Fruit fly (Drosophila melanogaster) whole organism, embryonic: ENCODE data around the gene Lon.

Experiments
- Abd-B ChIP-seq: fragments of 200-800 bp; sonication (Bioruptor generic); optimal IDR thresholded peaks from 2 replicates; lab custom pipeline; 2018; ENCODE audit warnings: missing biosample characterization, mild to moderate bottlenecking, missing genetic modification characterization, moderate library complexity
- Antp ChIP-seq: fragments of 200-800 bp; sonication (Bioruptor generic); optimal IDR thresholded peaks from 3 replicates; lab custom pipeline; 2016; ENCODE audit warnings: missing biosample characterization, missing genetic modification characterization
- Bgb ChIP-seq: fragments of 200-800 bp; sonication (Bioruptor generic); IDR thresholded peaks from 2 replicates; pipeline ENCODE4 v1.3.6; 2022; ENCODE audit warnings: missing biosample characterization, missing genetic modification characterization; ENCODE audit not compliant: partially characterized antibody
- Bteb2 ChIP-seq: fragments of 200-800 bp; sonication (Bioruptor generic); optimal IDR thresholded peaks from 2 replicates; lab custom pipeline; 2016; ENCODE audit warnings: missing biosample characterization, missing genetic modification characterization
- CG10147 ChIP-seq: fragments of 200-800 bp; sonication (Bioruptor generic); optimal IDR thresholded peaks from 2 replicates; lab custom pipeline; 2019; ENCODE audit warnings: missing biosample characterization, mild to moderate bottlenecking, missing genetic modification characterization, moderate library complexity
- CG1024 ChIP-seq: fragments of 200-800 bp; sonication (Bioruptor generic); IDR thresholded peaks from 2 replicates; pipeline ENCODE4 v1.3.6; 2022; ENCODE audit warnings: missing biosample characterization, missing genetic modification characterization
- CG11695 ChIP-seq: fragments of 200-800 bp; sonication (Bioruptor generic); IDR thresholded peaks from 3 replicates; pipeline ENCODE4 v1.3.6; 2022; ENCODE audit warnings: missing biosample characterization, missing genetic modification characterization
- CG12659 ChIP-seq: fragments of 200-800 bp; sonication (Bioruptor generic); optimal IDR thresholded peaks from 3 replicates; lab custom pipeline; 2017; ENCODE audit warnings: mild to moderate bottlenecking, missing biosample characterization, missing genetic modification reagents, missing genetic modification characterization
- CG12769 ChIP-seq: fragments of 200-800 bp; sonication (Bioruptor generic); optimal IDR thresholded peaks from 2 replicates; lab custom pipeline; 2019; ENCODE audit warnings: missing biosample characterization, mild to moderate bottlenecking, missing genetic modification characterization, moderate library complexity
- CG12942 ChIP-seq: fragments of 200-800 bp; sonication (Bioruptor generic); optimal IDR thresholded peaks from 3 replicates; lab custom pipeline; 2016; ENCODE audit warnings: missing biosample characterization, missing genetic modification characterization
- CG13624 ChIP-seq: fragments of 200-800 bp; sonication (Bioruptor generic); optimal IDR thresholded peaks from 2 replicates; lab custom pipeline; 2016; ENCODE audit warnings: missing biosample characterization, missing genetic modification characterization
- CG14667 ChIP-seq: fragments of 200-800 bp; sonication (Bioruptor generic); IDR thresholded peaks from 2 replicates; pipeline ENCODE4 v1.3.6; 2022; ENCODE audit warnings: missing biosample characterization, missing genetic modification characterization
- CG14965 ChIP-seq: fragments of 200-800 bp; sonication (Bioruptor generic); optimal IDR thresholded peaks from 2 replicates; lab custom pipeline; 2016; ENCODE audit warnings: missing biosample characterization, missing genetic modification characterization, borderline replicate concordance
- CG15514 ChIP-seq: fragments of 200-800 bp; sonication (Bioruptor generic); optimal IDR thresholded peaks from 3 replicates; lab custom pipeline; 2017; ENCODE audit warnings: missing biosample characterization, missing genetic modification characterization, mild to moderate bottlenecking, moderate library complexity, missing genetic modification reagents
- CG1647 ChIP-seq: fragments of 200-800 bp; sonication (Bioruptor generic); optimal IDR thresholded peaks from 3 replicates; lab custom pipeline; 2016; ENCODE audit warnings: missing biosample characterization, missing genetic modification characterization
- CG16779 ChIP-seq: fragments of 200-800 bp; sonication (Bioruptor generic); IDR thresholded peaks from 2 replicates; pipeline ENCODE4 v1.3.6; 2022; ENCODE audit warnings: missing biosample characterization, missing genetic modification characterization
- CG17361 ChIP-seq: fragments of 200-800 bp; sonication (Bioruptor generic); IDR thresholded peaks from 3 replicates; pipeline ENCODE4 v1.3.6; 2022; ENCODE audit warnings: missing biosample characterization, missing genetic modification characterization
- CG2712 ChIP-seq: fragments of 200-800 bp; optimal IDR thresholded peaks from 3 replicates; lab custom pipeline; 2019; ENCODE audit warnings: missing biosample characterization, mild to moderate bottlenecking, missing genetic modification characterization, moderate library complexity
- CG2875 ChIP-seq: fragments of 200-800 bp; sonication (Bioruptor generic); optimal IDR thresholded peaks from 2 replicates; lab custom pipeline; 2017; ENCODE audit warnings: missing biosample characterization, mild to moderate bottlenecking, missing genetic modification characterization, missing genetic modification reagents
- CG31224 ChIP-seq: fragments of 200-800 bp; sonication (Bioruptor generic); IDR thresholded peaks from 2 replicates; pipeline ENCODE4 v1.3.6; 2022; ENCODE audit warnings: missing biosample characterization, missing genetic modification characterization
- CG32532 ChIP-seq: fragments of 200-800 bp; sonication (Bioruptor generic); IDR thresholded peaks from 2 replicates; pipeline ENCODE4 v1.3.6; 2022; ENCODE audit warnings: missing biosample characterization, missing genetic modification characterization
- CG3407 ChIP-seq: fragments of 200-800 bp; sonication (Bioruptor generic); optimal IDR thresholded peaks from 2 replicates; lab custom pipeline; 2018; ENCODE audit warnings: missing biosample characterization, mild to moderate bottlenecking, missing genetic modification characterization
- CG34376 ChIP-seq: fragments of 200-800 bp; sonication (Bioruptor generic); optimal IDR thresholded peaks from 2 replicates; lab custom pipeline; 2018; ENCODE audit warnings: missing biosample characterization, mild to moderate bottlenecking, missing genetic modification characterization
- CG5180 ChIP-seq: fragments of 200-800 bp; sonication (Bioruptor generic); optimal IDR thresholded peaks from 3 replicates; lab custom pipeline; 2017; ENCODE audit warnings: missing biosample characterization, missing genetic modification characterization, mild to moderate bottlenecking, moderate library complexity, missing genetic modification reagents
- CG7357 ChIP-seq: fragments of 200-800 bp; sonication (Bioruptor generic); IDR thresholded peaks from 3 replicates; pipeline ENCODE4 v1.3.6; 2022; ENCODE audit warnings: missing biosample characterization, missing genetic modification characterization
- CG8281 ChIP-seq: fragments of 200-800 bp; sonication (Bioruptor generic); optimal IDR thresholded peaks from 2 replicates; lab custom pipeline; 2018; ENCODE audit warnings: missing biosample characterization, mild to moderate bottlenecking, missing genetic modification characterization, moderate library complexity
- CG9609 ChIP-seq: fragments of 200-800 bp; sonication (Bioruptor generic); optimal IDR thresholded peaks from 3 replicates; lab custom pipeline; 2016; ENCODE audit warnings: missing biosample characterization, missing genetic modification characterization
- CG9932 ChIP-seq: fragments of 200-800 bp; sonication (Bioruptor generic); IDR thresholded peaks from 2 replicates; pipeline ENCODE4 v1.3.6; 2022; ENCODE audit warnings: missing biosample characterization, missing genetic modification characterization
- D19A ChIP-seq: fragments of 200-800 bp; optimal IDR thresholded peaks from 3 replicates; lab custom pipeline; 2019; ENCODE audit warnings: missing biosample characterization, mild to moderate bottlenecking, missing genetic modification characterization, moderate library complexity
- Dll ChIP-seq: fragments of 200-800 bp; sonication (Bioruptor generic); IDR thresholded peaks from 4 replicates; pipeline ENCODE4 v1.3.6; 2022; ENCODE audit warnings: missing biosample characterization, missing genetic modification characterization; ENCODE audit not compliant: partially characterized antibody
- Eip74EF ChIP-seq, 2 experiments: fragments of 200-800 bp in 1 of 2; fragments of >200 bp in 1 of 2; sonication (Bioruptor generic) in 1 of 2; optimal IDR thresholded peaks; 2 replicates each; lab custom pipeline; 2017 to 2019; ENCODE audit warnings: missing biosample characterization in 2 of 2, missing genetic modification characterization in 2 of 2, mild to moderate bottlenecking in 1 of 2, moderate library complexity in 1 of 2
- Gug ChIP-seq: fragments of 200-800 bp; sonication (Bioruptor generic); IDR thresholded peaks from 4 replicates; pipeline ENCODE4 v1.3.6; 2022; ENCODE audit warnings: missing biosample characterization, missing genetic modification characterization
- HLH54F ChIP-seq: fragments of 200-800 bp; sonication (Bioruptor generic); optimal IDR thresholded peaks from 3 replicates; lab custom pipeline; 2016; ENCODE audit warnings: missing biosample characterization, missing genetic modification characterization
- Kr ChIP-seq: fragments of 200-800 bp; sonication (Bioruptor generic); optimal IDR thresholded peaks from 2 replicates; lab custom pipeline; 2017; ENCODE audit warnings: missing biosample characterization, mild to moderate bottlenecking, missing genetic modification characterization
- MESR4 ChIP-seq: fragments of 200-800 bp; sonication (Bioruptor generic); optimal IDR thresholded peaks from 2 replicates; lab custom pipeline; 2018; ENCODE audit warnings: missing biosample characterization, mild to moderate bottlenecking, missing genetic modification characterization, moderate library complexity
- MTF-1 ChIP-seq: fragments of 200-800 bp; sonication (Bioruptor generic); optimal IDR thresholded peaks from 2 replicates; lab custom pipeline; 2018; ENCODE audit warnings: missing biosample characterization, mild to moderate bottlenecking, missing genetic modification characterization, borderline replicate concordance
- Sin3A ChIP-seq: fragments of >200 bp; optimal IDR thresholded peaks from 2 replicates; lab custom pipeline; 2018
- Sry-β ChIP-seq: fragments of 200-800 bp; sonication (Bioruptor generic); optimal IDR thresholded peaks from 2 replicates; lab custom pipeline; 2018; ENCODE audit warnings: missing biosample characterization, mild to moderate bottlenecking, missing genetic modification characterization, moderate library complexity
- TFAM ChIP-seq: fragments of 200-800 bp; sonication (Bioruptor generic); optimal IDR thresholded peaks from 2 replicates; lab custom pipeline; 2017; ENCODE audit warnings: missing biosample characterization, missing genetic modification characterization, inconsistent platforms
- bab2 ChIP-seq: fragments of 200-800 bp; sonication (Bioruptor generic); optimal IDR thresholded peaks from 2 replicates; lab custom pipeline; 2016; ENCODE audit warnings: missing biosample characterization, missing genetic modification characterization
- gfzf ChIP-seq: fragments of 200-800 bp; sonication (Bioruptor generic); optimal IDR thresholded peaks from 2 replicates; lab custom pipeline; 2016; ENCODE audit warnings: missing biosample characterization, mild to moderate bottlenecking, missing genetic modification characterization, moderate library complexity
- insv ChIP-seq, 2 experiments: fragments of 200-800 bp; sonication (Bioruptor generic); optimal IDR thresholded peaks; 3 replicates each; lab custom pipeline; 2016 to 2018; ENCODE audit warnings: missing biosample characterization in 2 of 2, missing genetic modification characterization in 2 of 2
- lola ChIP-seq, 3 experiments: fragments of >200 bp in 2 of 3; fragments of 200-800 bp in 1 of 3; sonication (Bioruptor generic) in 1 of 3; optimal IDR thresholded peaks; 2 replicates each; lab custom pipeline; 2017 to 2019; ENCODE audit warnings: missing biosample characterization in 3 of 3, missing genetic modification characterization in 3 of 3, mild to moderate bottlenecking in 1 of 3, moderate library complexity in 1 of 3
- mld ChIP-seq: fragments of 200-800 bp; sonication (Bioruptor generic); IDR thresholded peaks from 3 replicates; pipeline ENCODE4 v1.3.6; 2022; ENCODE audit warnings: missing biosample characterization, missing genetic modification characterization; ENCODE audit not compliant: partially characterized antibody
- p53 ChIP-seq: fragments of 200-800 bp; sonication (Bioruptor generic); optimal IDR thresholded peaks from 2 replicates; lab custom pipeline; 2016; ENCODE audit warnings: missing biosample characterization, missing genetic modification characterization
- peb ChIP-seq: fragments of 200-800 bp; sonication (Bioruptor generic); IDR thresholded peaks from 2 replicates; pipeline ENCODE4 v1.3.6; 2022; ENCODE audit warnings: missing biosample characterization, missing genetic modification characterization
- phol ChIP-seq: fragments of 200-800 bp; sonication (Bioruptor generic); optimal IDR thresholded peaks from 3 replicates; lab custom pipeline; 2018; ENCODE audit warnings: missing biosample characterization, mild to moderate bottlenecking, missing genetic modification characterization, moderate library complexity
- rib ChIP-seq: fragments of 200-800 bp; sonication (Bioruptor generic); IDR thresholded peaks from 2 replicates; pipeline ENCODE4 v1.3.6; 2022; ENCODE audit warnings: missing biosample characterization, missing genetic modification characterization
- slou ChIP-seq: fragments of 200-800 bp; sonication (Bioruptor generic); optimal IDR thresholded peaks from 3 replicates; lab custom pipeline; 2016; ENCODE audit warnings: missing biosample characterization, missing genetic modification characterization
- so ChIP-seq: fragments of 200-800 bp; sonication (Bioruptor generic); IDR thresholded peaks from 3 replicates; pipeline ENCODE4 v1.3.6; 2022; ENCODE audit warnings: missing biosample characterization, missing genetic modification characterization

Lon gene

DNA sequence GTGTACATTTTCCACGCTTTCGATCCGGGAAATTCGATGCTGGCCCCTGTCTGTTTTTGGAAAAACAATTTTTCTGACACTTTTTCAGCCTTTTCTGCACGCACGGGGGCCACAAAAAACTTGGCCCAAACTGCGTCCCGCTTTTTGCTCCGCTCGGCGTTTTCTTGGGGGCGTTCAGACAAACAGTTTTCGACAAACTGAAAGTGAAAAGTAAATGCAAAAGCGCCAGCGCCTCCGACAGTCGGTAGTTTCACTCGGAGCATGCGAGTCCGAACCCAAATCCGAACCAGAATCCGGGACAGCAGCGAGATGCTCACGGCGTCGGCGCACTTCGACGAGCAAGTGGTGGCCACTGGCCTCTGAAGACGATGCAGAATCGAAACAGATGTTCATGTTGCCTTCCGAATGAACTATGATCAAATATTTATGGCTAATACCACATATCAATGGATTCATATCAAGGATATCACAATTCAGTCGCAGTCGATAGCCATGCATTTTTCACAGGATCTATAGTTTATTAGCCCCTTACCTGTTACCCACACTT is 27.6 kb downstream of the Lon start, which contains the start of gene Shal (continued):
- TF ChIP-seq CG9609 (GFP tag; lab: Kevin White, UChicago) = no peak
- TF ChIP-seq HLH54F (GFP tag; lab: Kevin White, UChicago) = no peak
- no peak for TF ChIP-seq CG14667 (GFP tag; lab: Robert Waterston, UW)
- TF ChIP-seq CG11695 (GFP tag; lab: Robert Waterston, UW) = no peak
- TF ChIP-seq Gug = no peak
- TF ChIP-seq rib (GFP tag; lab: Robert Waterston, UW) = no peak
- no peak for TF ChIP-seq CG8281 (tag; lab: Kevin White, UChicago)
- no peak for TF ChIP-seq Abd-B (GFP tag; lab: Kevin White, UChicago)
- peak; percentile 22; the same call in 1 of the 2 replicates for TF ChIP-seq Bgb (GFP tag; lab: Robert Waterston, UW)
- TF ChIP-seq CG1647 (GFP tag; lab: Kevin White, UChicago) = no peak
- no peak for TF ChIP-seq CG2712 (tag; lab: Kevin White, UChicago)
- TF ChIP-seq Eip74EF (GFP tag; optimal IDR thresholded peaks at IDR 0.05; lab: Kevin White, UChicago) = no peak
- no peak for TF ChIP-seq CG34376 (GFP tag; lab: Kevin White, UChicago)
- no peak for TF ChIP-seq Sry-β
- TF ChIP-seq TFAM (GFP tag; lab: Kevin White, UChicago) = no peak
- no peak for TF ChIP-seq CG17361
- no peak for TF ChIP-seq mld (GFP tag; lab: Robert Waterston, UW)
- TF ChIP-seq CG14965 (GFP tag; lab: Kevin White, UChicago) = no peak
- TF ChIP-seq gfzf (GFP tag; lab: Kevin White, UChicago) = no peak
- no peak for TF ChIP-seq CG12942
- no peak for TF ChIP-seq CG7357 (GFP tag; lab: Robert Waterston, UW)
- no peak for TF ChIP-seq CG31224 (GFP tag; lab: Robert Waterston, UW)
- TF ChIP-seq phol (tag; lab: Kevin White, UChicago) = no peak
- TF ChIP-seq CG13624 = no peak
- no peak for TF ChIP-seq Antp (GFP tag; lab: Kevin White, UChicago)
- TF ChIP-seq CG32532 (GFP tag; lab: Robert Waterston, UW) = 0 out of 2 replicates have a peak, but pooled peaks have one; percentile 28
- TF ChIP-seq CG15514 (GFP tag; lab: Kevin White, UChicago) = peak; percentile 93
- no peak for TF ChIP-seq MESR4 (GFP tag; lab: Kevin White, UChicago)
- no peak for TF ChIP-seq bab2 (GFP tag; lab: Kevin White, UChicago)
- peak; percentile 6 for TF ChIP-seq CG12769 (tag; lab: Kevin White, UChicago)
- TF ChIP-seq Kr (GFP tag; lab: Kevin White, UChicago) = no peak
- TF ChIP-seq CG12659 (GFP tag; lab: Kevin White, UChicago) = no peak
- TF ChIP-seq CG5180 (GFP tag; lab: Kevin White, UChicago) = no peak
- TF ChIP-seq so (GFP tag; lab: Robert Waterston, UW) = no peak
- TF ChIP-seq peb (GFP tag; lab: Robert Waterston, UW) = no peak
- no peak for TF ChIP-seq CG2875 (GFP tag; lab: Kevin White, UChicago)
- TF ChIP-seq CG16779 (GFP tag; lab: Robert Waterston, UW) = peak; percentile 26; the same call in 1 of the 2 replicates
- TF ChIP-seq insv (GFP tag; optimal IDR thresholded peaks at IDR 0.05; lab: Kevin White, UChicago) = no peak
- TF ChIP-seq CG10147 = no peak
- no peak for TF ChIP-seq slou (GFP tag; lab: Kevin White, UChicago)
- TF ChIP-seq Dll (GFP tag; lab: Robert Waterston, UW) = no peak
- TF ChIP-seq p53 (GFP tag; lab: Kevin White, UChicago) = no peak
- TF ChIP-seq Bteb2 = no peak
- TF ChIP-seq CG3407 = no peak
- TF ChIP-seq MTF-1 (GFP tag; lab: Kevin White, UChicago) = no peak
- no peak for TF ChIP-seq Sin3A (lab: Kevin White, UChicago)
- no peak for TF ChIP-seq CG1024 (GFP tag; lab: Robert Waterston, UW)
- peak; percentile 21; the same call in 1 of the 2 replicates for TF ChIP-seq CG9932
- TF ChIP-seq lola (GFP tag; optimal IDR thresholded peaks at IDR 0.05; lab: Kevin White, UChicago) = no peak
- TF ChIP-seq D19A (tag; lab: Kevin White, UChicago) = no peak
